Fruit fly (Drosophila melanogaster) whole organism, adult: ENCODE data around the gene CG42798.

Experiments
- CG11617 ChIP-seq: fragments of 200-800 bp; sonication (Bioruptor generic); optimal IDR thresholded peaks from 2 replicates; lab custom pipeline; 2017; ENCODE audit warnings: mild to moderate bottlenecking, missing biosample characterization, missing genetic modification reagents, missing genetic modification characterization
- CG12768 ChIP-seq: fragments of 200-800 bp; sonication (Bioruptor generic); optimal IDR thresholded peaks from 2 replicates; lab custom pipeline; 2017; ENCODE audit warnings: missing biosample characterization, missing genetic modification characterization, mild to moderate bottlenecking, moderate library complexity, missing genetic modification reagents
- CG14711 ChIP-seq: fragments of 200-800 bp; sonication (Bioruptor generic); optimal IDR thresholded peaks from 2 replicates; lab custom pipeline; 2018; ENCODE audit warnings: missing biosample characterization, mild to moderate bottlenecking, missing genetic modification characterization, moderate library complexity
- CG1620 ChIP-seq: fragments of 200-800 bp; sonication (Bioruptor generic); optimal IDR thresholded peaks from 2 replicates; lab custom pipeline; 2016; ENCODE audit warnings: missing biosample characterization, missing genetic modification characterization
- CG33017 ChIP-seq: fragments of 200-800 bp; sonication (Bioruptor generic); optimal IDR thresholded peaks from 2 replicates; lab custom pipeline; 2018; ENCODE audit warnings: missing biosample characterization, mild to moderate bottlenecking, missing genetic modification characterization, moderate library complexity
- CG5204 ChIP-seq: fragments of 200-800 bp; sonication (Bioruptor generic); optimal IDR thresholded peaks from 2 replicates; lab custom pipeline; 2016; ENCODE audit warnings: missing biosample characterization, missing genetic modification characterization
- CG7045 ChIP-seq: fragments of 200-800 bp; sonication (Bioruptor generic); optimal IDR thresholded peaks from 2 replicates; lab custom pipeline; 2017; ENCODE audit warnings: missing biosample characterization, mild to moderate bottlenecking, missing genetic modification characterization
- CG7101 ChIP-seq: fragments of 200-800 bp; sonication (Bioruptor generic); optimal IDR thresholded peaks from 2 replicates; lab custom pipeline; 2018; ENCODE audit warnings: missing biosample characterization, mild to moderate bottlenecking, missing genetic modification characterization, moderate library complexity
- Clk ChIP-seq: fragments of 200-800 bp; sonication (Bioruptor generic); optimal IDR thresholded peaks from 2 replicates; lab custom pipeline; 2017; ENCODE audit warnings: missing biosample characterization, missing genetic modification characterization
- Crg-1 ChIP-seq: fragments of 200-800 bp; sonication (Bioruptor generic); optimal IDR thresholded peaks from 2 replicates; lab custom pipeline; 2016; ENCODE audit warnings: missing biosample characterization, missing genetic modification characterization
- Hr96 ChIP-seq: fragments of 200-800 bp; sonication (Bioruptor generic); optimal IDR thresholded peaks from 2 replicates; lab custom pipeline; 2016; ENCODE audit warnings: missing biosample characterization, missing genetic modification characterization
- Mnt ChIP-seq: fragments of 200-800 bp; sonication (Bioruptor generic); optimal IDR thresholded peaks from 2 replicates; lab custom pipeline; 2016; ENCODE audit warnings: missing biosample characterization, mild to moderate bottlenecking, missing genetic modification characterization
- bab1 ChIP-seq: fragments of 200-800 bp; sonication (Bioruptor generic); optimal IDR thresholded peaks from 3 replicates; lab custom pipeline; 2019; ENCODE audit warnings: missing biosample characterization, mild to moderate bottlenecking, missing genetic modification characterization, moderate library complexity
- cic ChIP-seq: fragments of 200-800 bp; sonication (Bioruptor generic); optimal IDR thresholded peaks from 2 replicates; lab custom pipeline; 2017; ENCODE audit warnings: missing biosample characterization, mild to moderate bottlenecking, missing genetic modification characterization, moderate library complexity
- cnc ChIP-seq, 2 experiments: fragments of >200 bp; optimal IDR thresholded peaks; 2 replicates each; lab custom pipeline; 2017
- kay ChIP-seq: fragments of 200-800 bp; sonication (Bioruptor generic); peaks from one replicate; lab custom pipeline; 2016; ENCODE audit warnings: missing biosample characterization, missing genetic modification characterization, borderline replicate concordance
- ovo ChIP-seq: fragments of 200-800 bp; sonication (Bioruptor generic); optimal IDR thresholded peaks from 2 replicates; lab custom pipeline; 2016; ENCODE audit warnings: missing biosample characterization, missing genetic modification characterization
- pad ChIP-seq: fragments of 200-800 bp; sonication (Bioruptor generic); optimal IDR thresholded peaks from 3 replicates; lab custom pipeline; 2017; ENCODE audit warnings: missing biosample characterization, missing genetic modification characterization, mild to moderate bottlenecking, moderate library complexity, missing genetic modification reagents
- tj ChIP-seq: fragments of 200-800 bp; sonication (Bioruptor generic); optimal IDR thresholded peaks from 3 replicates; lab custom pipeline; 2017; ENCODE audit warnings: missing biosample characterization, mild to moderate bottlenecking, missing genetic modification characterization, moderate library complexity
- toe ChIP-seq: fragments of 200-800 bp; sonication (Bioruptor generic); optimal IDR thresholded peaks from 2 replicates; lab custom pipeline; 2016; ENCODE audit warnings: missing biosample characterization, missing genetic modification characterization

Gene CG42798

dm6 chr3R:17420338-17420737 lies 13.9 kb downstream of the CG42798 start, which contains the start of gene CG42835:
CG42835 (plus strand) TSS chr3R:17420638.
- no peak for TF ChIP-seq bab1
- TF ChIP-seq toe: no peak
- no peak for TF ChIP-seq CG1620 (GFP tag; lab: Kevin White, UChicago)
- TF ChIP-seq CG7045 (GFP tag; lab: Kevin White, UChicago): no peak
- no peak for TF ChIP-seq CG12768
- TF ChIP-seq kay: no peak
- TF ChIP-seq Mnt (GFP tag; lab: Kevin White, UChicago): no peak
- TF ChIP-seq cnc (optimal IDR thresholded peaks at IDR 0.05; lab: Kevin White, UChicago): no peak

dm6 chr3R:17422102-17422501 lies 15.6 kb downstream of the CG42798 start, which contains the start of gene CG14332:
CG14332 (minus strand) TSS chr3R:17422202.
- TF ChIP-seq bab1 (no peak), CG11617 (GFP tag; lab: Kevin White, UChicago) (no peak), Crg-1 (no peak), cnc (optimal IDR thresholded peaks at IDR 0.05; lab: Kevin White, UChicago) (no peak), Clk (no peak), CG33017 (tag; lab: Kevin White, UChicago) (no peak), CG5204 (no peak), CG12768 (no peak), toe (no peak), cic (GFP tag; lab: Kevin White, UChicago) (no peak), CG1620 (GFP tag; lab: Kevin White, UChicago) (no peak)

dm6 chr3R:17425417-17425915 lies 19.0 kb downstream of the CG42798 start, which contains the start of gene cysu:
cysu (plus strand) TSS chr3R:17425768.
- TF ChIP-seq CG12768 (no peak), CG1620 (GFP tag; lab: Kevin White, UChicago) (no peak), ovo (GFP tag; lab: Kevin White, UChicago) (no peak)

dm6 chr3R:17426265-17426664 lies 19.8 kb downstream of the CG42798 start:
- TF ChIP-seq ovo (GFP tag; lab: Kevin White, UChicago): no peak
- TF ChIP-seq Clk: no peak
- TF ChIP-seq Crg-1: no peak
- no peak for TF ChIP-seq Hr96 (GFP tag; lab: Kevin White, UChicago)
- no peak for TF ChIP-seq CG7045 (GFP tag; lab: Kevin White, UChicago)
- no peak for TF ChIP-seq cic (GFP tag; lab: Kevin White, UChicago)
- TF ChIP-seq toe: no peak
- TF ChIP-seq kay: no peak
- no peak for TF ChIP-seq bab1
- TF ChIP-seq Mnt (GFP tag; lab: Kevin White, UChicago): no peak
- no peak for TF ChIP-seq CG5204
- TF ChIP-seq pad: no peak
- TF ChIP-seq CG14711 (tag; lab: Kevin White, UChicago): no peak

- TF ChIP-seq toe (no peak), cic (GFP tag; lab: Kevin White, UChicago) (no peak), CG1620 (GFP tag; lab: Kevin White, UChicago) (no peak), ovo (GFP tag; lab: Kevin White, UChicago) (no peak)
Observed at dm6 chr3R:17430481-17430880, 24.0 kb downstream of the CG42798 start.

dm6 chr3R:17433117-17433516 lies 26.6 kb downstream of the CG42798 start:
- TF ChIP-seq pad: no peak
- no peak for TF ChIP-seq bab1
- no peak for TF ChIP-seq kay
- TF ChIP-seq toe: no peak
- no peak for TF ChIP-seq CG1620 (GFP tag; lab: Kevin White, UChicago)
- no peak for TF ChIP-seq Mnt (GFP tag; lab: Kevin White, UChicago)
- no peak for TF ChIP-seq Crg-1
- TF ChIP-seq CG7101 (tag; lab: Kevin White, UChicago): no peak
- no peak for TF ChIP-seq CG33017 (tag; lab: Kevin White, UChicago)
- no peak for TF ChIP-seq cic (GFP tag; lab: Kevin White, UChicago)
- TF ChIP-seq ovo (GFP tag; lab: Kevin White, UChicago): no peak
- no peak for TF ChIP-seq CG7045 (GFP tag; lab: Kevin White, UChicago)
- TF ChIP-seq CG12768: no peak
- no peak for TF ChIP-seq cnc (optimal IDR thresholded peaks at IDR 0.05; lab: Kevin White, UChicago)
- TF ChIP-seq CG5204: no peak
- TF ChIP-seq Clk: no peak

dm6 chr3R:17434330-17434729 lies 27.9 kb downstream of the CG42798 start, which contains the start of gene CG44090:
CG44090 (minus strand) TSS chr3R:17434430.
- TF ChIP-seq CG1620 (GFP tag; lab: Kevin White, UChicago) (no peak), CG11617 (GFP tag; lab: Kevin White, UChicago) (no peak), CG5204 (no peak), bab1 (no peak), kay (peak; percentile 36)

- no peak for TF ChIP-seq CG5204
- no peak for TF ChIP-seq tj
- TF ChIP-seq Clk: no peak
- no peak for TF ChIP-seq bab1
- no peak for TF ChIP-seq CG7045 (GFP tag; lab: Kevin White, UChicago)
- TF ChIP-seq toe: no peak
- no peak for TF ChIP-seq pad
Observed at dm6 chr3R:17440628-17441027, 34.1 kb downstream of the CG42798 start, which contains the start of gene CG14331. CG14331 (minus strand) TSS chr3R:17440728.
